Fruit fly (Drosophila melanogaster) whole organism, embryonic: ENCODE measurements around the gene CG17826.

Experiments used
- Adf1 ChIP-seq: fragments of 200-800 bp; sonication (Bioruptor generic); IDR thresholded peaks from 2 replicates; pipeline ENCODE4 v1.3.6; 2022; ENCODE audit warnings: missing biosample characterization, missing genetic modification characterization
- BEAF-32 ChIP-seq: fragments of 200-800 bp; sonication (Bioruptor generic); optimal IDR thresholded peaks from 3 replicates; lab custom pipeline; 2017; ENCODE audit warnings: missing biosample characterization, missing genetic modification characterization, mild to moderate bottlenecking, moderate library complexity, missing genetic modification reagents
- CG10462 ChIP-seq: fragments of 200-800 bp; sonication (Bioruptor generic); optimal IDR thresholded peaks from 2 replicates; lab custom pipeline; 2016; ENCODE audit warnings: missing biosample characterization, missing genetic modification characterization
- CG10654 ChIP-seq: fragments of 200-800 bp; sonication (Bioruptor generic); optimal IDR thresholded peaks from 2 replicates; lab custom pipeline; 2016; ENCODE audit warnings: missing biosample characterization, missing genetic modification characterization
- CG12391 ChIP-seq: fragments of 200-800 bp; sonication (Bioruptor generic); optimal IDR thresholded peaks from 3 replicates; lab custom pipeline; 2018; ENCODE audit warnings: missing biosample characterization, mild to moderate bottlenecking, missing genetic modification characterization, moderate library complexity
- CG12744 ChIP-seq: fragments of 200-800 bp; sonication (Bioruptor generic); optimal IDR thresholded peaks from 2 replicates; lab custom pipeline; 2016; ENCODE audit warnings: missing biosample characterization, missing genetic modification characterization
- CG14441 ChIP-seq: fragments of 200-800 bp; sonication (Bioruptor generic); IDR thresholded peaks from 2 replicates; pipeline ENCODE4 v1.3.6; 2022; ENCODE audit warnings: missing biosample characterization, missing genetic modification characterization
- CG15011 ChIP-seq: fragments of 200-800 bp; sonication (Bioruptor generic); optimal IDR thresholded peaks from 3 replicates; lab custom pipeline; 2018; ENCODE audit warnings: missing biosample characterization, mild to moderate bottlenecking, missing genetic modification characterization
- CG15696 ChIP-seq: fragments of 200-800 bp; sonication (Bioruptor generic); optimal IDR thresholded peaks from 2 replicates; lab custom pipeline; 2019; ENCODE audit warnings: missing biosample characterization, mild to moderate bottlenecking, missing genetic modification characterization, moderate library complexity
- CG16863 ChIP-seq: fragments of 200-800 bp; sonication (Bioruptor generic); optimal IDR thresholded peaks from 3 replicates; lab custom pipeline; 2016; ENCODE audit warnings: missing biosample characterization, missing genetic modification characterization
- CG18476 ChIP-seq: fragments of 200-800 bp; sonication (Bioruptor generic); optimal IDR thresholded peaks from 2 replicates; lab custom pipeline; 2016; ENCODE audit warnings: missing biosample characterization, mild to moderate bottlenecking, missing genetic modification characterization
- CG18764 ChIP-seq: fragments of 200-800 bp; sonication (Bioruptor generic); optimal IDR thresholded peaks from 3 replicates; lab custom pipeline; 2016; ENCODE audit warnings: missing biosample characterization, missing genetic modification characterization
- CG2202 ChIP-seq: fragments of 200-800 bp; sonication (Bioruptor generic); optimal IDR thresholded peaks from 2 replicates; lab custom pipeline; 2018; ENCODE audit warnings: missing biosample characterization, mild to moderate bottlenecking, missing genetic modification characterization
- CG31365 ChIP-seq: fragments of 200-800 bp; sonication (Bioruptor generic); optimal IDR thresholded peaks from 2 replicates; lab custom pipeline; 2018; ENCODE audit warnings: missing biosample characterization, mild to moderate bottlenecking, missing genetic modification characterization
- CG3995 ChIP-seq: fragments of 200-800 bp; sonication (Bioruptor generic); optimal IDR thresholded peaks from 3 replicates; lab custom pipeline; 2016; ENCODE audit warnings: missing biosample characterization, missing genetic modification characterization
- CG4328 ChIP-seq: fragments of 200-800 bp; sonication (Bioruptor generic); optimal IDR thresholded peaks from 3 replicates; lab custom pipeline; 2017; ENCODE audit warnings: missing biosample characterization, missing genetic modification reagents, missing genetic modification characterization
- CG6272 ChIP-seq: fragments of 200-800 bp; sonication (Bioruptor generic); IDR thresholded peaks from 2 replicates; pipeline ENCODE4 v1.3.6; 2022; ENCODE audit warnings: missing biosample characterization, missing genetic modification characterization
- CG7556 ChIP-seq: fragments of 200-800 bp; sonication (Bioruptor generic); optimal IDR thresholded peaks from 2 replicates; lab custom pipeline; 2017; ENCODE audit warnings: missing biosample characterization, mild to moderate bottlenecking, missing genetic modification characterization
- CTCF ChIP-seq: fragments of 200-800 bp; sonication (Bioruptor generic); optimal IDR thresholded peaks from 2 replicates; lab custom pipeline; 2017; ENCODE audit warnings: missing biosample characterization, mild to moderate bottlenecking, missing genetic modification characterization, moderate library complexity
- Eip74EF ChIP-seq, 2 experiments: fragments of 200-800 bp in 1 of 2; fragments of >200 bp in 1 of 2; sonication (Bioruptor generic) in 1 of 2; optimal IDR thresholded peaks; 2 replicates each; lab custom pipeline; 2017 to 2019; ENCODE audit warnings: missing biosample characterization in 2 of 2, missing genetic modification characterization in 2 of 2, mild to moderate bottlenecking in 1 of 2, moderate library complexity in 1 of 2
- Ets65A ChIP-seq: fragments of 200-800 bp; sonication (Bioruptor generic); peaks from one replicate; lab custom pipeline; 2016; ENCODE audit warnings: missing biosample characterization, missing genetic modification characterization
- H15 ChIP-seq: fragments of 200-800 bp; sonication (Bioruptor generic); IDR thresholded peaks from 3 replicates; pipeline ENCODE4 v1.3.6; 2022; ENCODE audit warnings: missing biosample characterization, missing genetic modification characterization
- HLH4C ChIP-seq: fragments of 200-800 bp; sonication (Bioruptor generic); IDR thresholded peaks from 3 replicates; pipeline ENCODE4 v1.3.6; 2022; ENCODE audit warnings: missing biosample characterization, missing genetic modification characterization; ENCODE audit not compliant: partially characterized antibody
- Mad ChIP-seq: fragments of 200-800 bp; sonication (Bioruptor generic); optimal IDR thresholded peaks from 2 replicates; lab custom pipeline; 2016; ENCODE audit warnings: missing biosample characterization, missing genetic modification characterization
- Med ChIP-seq: fragments of 200-800 bp; sonication (Bioruptor generic); peaks from one replicate; lab custom pipeline; 2016; ENCODE audit warnings: missing biosample characterization, missing genetic modification characterization, mild to moderate bottlenecking, inconsistent platforms, moderate library complexity
- Myb ChIP-seq: fragments of 200-800 bp; sonication (Bioruptor generic); optimal IDR thresholded peaks from 2 replicates; lab custom pipeline; 2016; ENCODE audit warnings: missing biosample characterization, missing genetic modification characterization
- Oaz ChIP-seq: fragments of 200-800 bp; sonication (Bioruptor generic); IDR thresholded peaks from 2 replicates; pipeline ENCODE4 v1.3.6; 2022; ENCODE audit warnings: missing biosample characterization, missing genetic modification characterization
- Sry-δ ChIP-seq: fragments of 200-800 bp; sonication (Bioruptor generic); optimal IDR thresholded peaks from 2 replicates; lab custom pipeline; 2016; ENCODE audit warnings: missing biosample characterization, missing genetic modification characterization
- Stat92E ChIP-seq, 3 experiments: fragments of >200 bp in 2 of 3; fragments of 200-800 bp in 1 of 3; sonication (Bioruptor generic) in 1 of 3; optimal IDR thresholded peaks; 2 replicates each; lab custom pipeline; 2017 to 2019; ENCODE audit warnings: missing biosample characterization in 3 of 3, missing genetic modification characterization in 3 of 3, mild to moderate bottlenecking in 1 of 3, moderate library complexity in 1 of 3
- Usf ChIP-seq: fragments of 200-800 bp; sonication (Bioruptor generic); optimal IDR thresholded peaks from 2 replicates; lab custom pipeline; 2017; ENCODE audit warnings: missing genotype, missing biosample characterization, missing genetic modification characterization
- ato ChIP-seq: fragments of 200-800 bp; sonication (Bioruptor generic); IDR thresholded peaks from 2 replicates; pipeline ENCODE4 v1.3.6; 2022; ENCODE audit warnings: missing biosample characterization, missing genetic modification characterization; ENCODE audit not compliant: partially characterized antibody
- bbx ChIP-seq: fragments of 200-800 bp; sonication (Bioruptor generic); IDR thresholded peaks from 2 replicates; pipeline ENCODE4 v1.3.6; 2022; ENCODE audit warnings: missing biosample characterization, missing genetic modification characterization; ENCODE audit not compliant: partially characterized antibody
- chn ChIP-seq: fragments of 200-800 bp; sonication (Bioruptor generic); optimal IDR thresholded peaks from 2 replicates; lab custom pipeline; 2016; ENCODE audit warnings: missing biosample characterization, missing genetic modification characterization
- ci ChIP-seq: fragments of 200-800 bp; sonication (Bioruptor generic); IDR thresholded peaks from 3 replicates; pipeline ENCODE4 v1.3.6; 2022; ENCODE audit warnings: missing biosample characterization, missing genetic modification characterization
- fd3F ChIP-seq: fragments of 200-800 bp; sonication (Bioruptor generic); optimal IDR thresholded peaks from 2 replicates; lab custom pipeline; 2018; ENCODE audit warnings: missing biosample characterization, mild to moderate bottlenecking, missing genetic modification characterization, moderate library complexity
- hkb ChIP-seq, 2 experiments: fragments of 200-800 bp in 1 of 2; fragments of >200 bp in 1 of 2; sonication (Bioruptor generic) in 1 of 2; IDR thresholded peaks in 1 of 2; optimal IDR thresholded peaks in 1 of 2; 2 replicates each; pipeline versions ENCODE4 v1.3.6 to Lab custom; 2017 to 2022; ENCODE audit warnings: missing biosample characterization in 1 of 2, missing genetic modification characterization in 1 of 2
- kay ChIP-seq: fragments of 200-800 bp; sonication (Bioruptor generic); optimal IDR thresholded peaks from 2 replicates; lab custom pipeline; 2016; ENCODE audit warnings: missing biosample characterization, missing genetic modification characterization
- klu ChIP-seq: fragments of 200-800 bp; sonication (Bioruptor generic); IDR thresholded peaks from 2 replicates; pipeline ENCODE4 v1.3.6; 2022; ENCODE audit warnings: missing biosample characterization, missing genetic modification characterization
- kni ChIP-seq: fragments of 200-800 bp; sonication (Bioruptor generic); optimal IDR thresholded peaks from 3 replicates; lab custom pipeline; 2017; ENCODE audit warnings: mild to moderate bottlenecking, missing biosample characterization, missing genetic modification reagents, missing genetic modification characterization
- pan ChIP-seq, 4 experiments: fragments of >200 bp in 3 of 4; fragments of 200-800 bp in 1 of 4; sonication (Bioruptor generic) in 1 of 4; optimal IDR thresholded peaks in 3 of 4; IDR thresholded peaks in 1 of 4; 2 replicates each; pipeline versions ENCODE4 v1.3.6 to Lab custom; 2017 to 2022; ENCODE audit warnings: missing biosample characterization in 2 of 4, missing genetic modification characterization in 2 of 4, mixed read lengths in 1 of 4
- pum ChIP-seq: fragments of 200-800 bp; sonication (Bioruptor generic); optimal IDR thresholded peaks from 2 replicates; lab custom pipeline; 2016; ENCODE audit warnings: missing biosample characterization, missing genetic modification characterization
- row ChIP-seq: fragments of 200-800 bp; sonication (Bioruptor generic); IDR thresholded peaks from 3 replicates; pipeline ENCODE4 v1.3.6; 2022; ENCODE audit warnings: missing biosample characterization, missing genetic modification characterization
- seq ChIP-seq: fragments of 200-800 bp; sonication (Bioruptor generic); IDR thresholded peaks from 2 replicates; pipeline ENCODE4 v1.3.6; 2022; ENCODE audit warnings: missing biosample characterization, missing genetic modification characterization
- slbo ChIP-seq: fragments of 200-800 bp; sonication (Bioruptor generic); IDR thresholded peaks from 2 replicates; pipeline ENCODE4 v1.3.6; 2022; ENCODE audit warnings: missing biosample characterization, missing genetic modification characterization
- tx ChIP-seq: fragments of 200-800 bp; sonication (Bioruptor generic); optimal IDR thresholded peaks from 2 replicates; lab custom pipeline; 2016; ENCODE audit warnings: missing biosample characterization, missing genetic modification characterization

CG17826 gene

dm6 chr3L:11975811-11976210 lies 26.2 kb downstream of the CG17826 start, which contains the start of gene CG43896:
Gene CG43896, plus strand, starts transcription at chr3L:11976111.
- TF ChIP-seq CG12744 (GFP tag; lab: Kevin White, UChicago), result no peak

dm6 chr3L:11984606-11985005 lies 35.0 kb downstream of the CG17826 start, which contains the start of gene CG6938:
Gene CG6938, plus strand, starts transcription at chr3L:11984906.
- TF ChIP-seq Oaz (GFP tag; lab: Robert Waterston, UW), result no peak
- TF ChIP-seq Ets65A, result peak; percentile 83

DNA sequence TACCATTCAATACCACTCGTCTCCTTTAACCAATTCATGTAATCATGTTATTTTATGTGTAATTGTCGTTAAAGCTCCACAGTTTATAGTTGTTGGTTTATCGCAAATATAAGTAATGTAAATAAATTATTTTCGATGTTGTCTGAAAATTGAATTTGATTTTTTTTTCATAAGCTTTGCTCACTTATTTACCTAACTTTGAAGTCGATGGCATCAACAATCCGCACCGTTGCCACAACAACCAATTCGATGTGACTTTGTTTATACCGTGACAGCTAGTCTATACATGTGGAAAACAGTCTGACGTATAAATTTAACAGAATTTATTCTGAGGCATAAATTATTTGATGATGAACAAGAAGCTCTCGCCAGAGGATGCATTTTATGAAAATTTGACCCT lies 40.8 kb downstream of the CG17826 start, which contains the start of gene CG6931:
CG6931 (plus strand) TSS at position 301 of the 400 bp plus-strand sequence.
- TF ChIP-seq CG14441, result no peak
- TF ChIP-seq CG2202 (tag; lab: Kevin White, UChicago), result no peak
- TF ChIP-seq Eip74EF (GFP tag; optimal IDR thresholded peaks at IDR 0.05; lab: Kevin White, UChicago), result no peak
- no peak for TF ChIP-seq Stat92E (GFP tag; optimal IDR thresholded peaks at IDR 0.05; lab: Kevin White, UChicago)
- no peak for TF ChIP-seq CG6272 (GFP tag; lab: Robert Waterston, UW)
- TF ChIP-seq CG31365 (tag; lab: Kevin White, UChicago), result no peak
- TF ChIP-seq tx (GFP tag; lab: Kevin White, UChicago), result no peak
- no peak for TF ChIP-seq Adf1 (GFP tag; lab: Robert Waterston, UW)
- no peak for TF ChIP-seq fd3F (GFP tag; lab: Kevin White, UChicago)
- no peak for TF ChIP-seq CG7556 (GFP tag; lab: Kevin White, UChicago)
- TF ChIP-seq Usf (GFP tag; lab: Kevin White, UChicago), result no peak
- no peak for TF ChIP-seq Mad (GFP tag; lab: Kevin White, UChicago)
- no peak for TF ChIP-seq kay (GFP tag; lab: Kevin White, UChicago)
- TF ChIP-seq CG10654 (GFP tag; lab: Kevin White, UChicago), result no peak
- TF ChIP-seq HLH4C, result no peak
- TF ChIP-seq kni (GFP tag; lab: Kevin White, UChicago), result no peak
- TF ChIP-seq, all 482 proteins: peak for 0

DNA sequence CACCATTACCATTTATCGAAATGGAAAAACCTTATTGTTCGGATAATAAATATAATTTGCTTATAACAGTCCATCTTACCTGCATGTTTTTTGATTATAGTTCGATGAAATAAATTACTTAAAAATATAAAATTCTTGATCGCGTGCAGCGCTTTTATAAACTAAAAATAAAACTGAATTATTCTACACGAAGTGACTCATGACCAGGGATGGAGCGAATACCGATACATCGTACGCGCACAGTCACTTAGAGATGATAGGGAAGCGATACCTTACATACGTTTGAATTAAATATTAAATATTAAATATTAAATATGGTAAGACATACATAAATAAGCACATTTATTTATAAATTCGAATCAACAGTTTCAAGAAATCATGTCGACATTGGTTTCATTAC lies 43.3 kb downstream of the CG17826 start, which contains the start of gene viaf:
viaf (minus strand) TSS at position 220 of the 400 bp plus-strand sequence.
- no peak for TF ChIP-seq CG16863 (GFP tag; lab: Kevin White, UChicago)
- TF ChIP-seq bbx (GFP tag; lab: Robert Waterston, UW), result peak; percentile 96
- TF ChIP-seq CTCF, result peak; percentile 49
- peak; percentile 1 for TF ChIP-seq chn
- TF ChIP-seq CG12391, result peak; percentile 79
- TF ChIP-seq CG18764 (GFP tag; lab: Kevin White, UChicago), result peak; percentile 67
- peak; percentile 95 for TF ChIP-seq CG3995 (GFP tag; lab: Kevin White, UChicago)
- TF ChIP-seq row (GFP tag; lab: Robert Waterston, UW), result peak; percentile 86
- TF ChIP-seq pan (optimal IDR thresholded peaks at IDR 0.05; lab: Kevin White, UChicago), result no peak
- TF ChIP-seq pan (GFP tag; optimal IDR thresholded peaks at IDR 0.05 in 1 of 2, IDR thresholded peaks at IDR 0.05 in 1 of 2), result peak in 1 of 2 experiments; percentile 42
- TF ChIP-seq kay (GFP tag; lab: Kevin White, UChicago), result peak; percentile 99
- TF ChIP-seq seq (GFP tag; lab: Robert Waterston, UW), result no peak
- TF ChIP-seq CG4328 (GFP tag; lab: Kevin White, UChicago), result peak; percentile 19
- TF ChIP-seq H15 (GFP tag; lab: Robert Waterston, UW), result peak; percentile 39; the same call in 1 of the 3 replicates
- TF ChIP-seq slbo, result peak; percentile 82
- peak; percentile 17 for TF ChIP-seq Myb
- peak; percentile 83 for TF ChIP-seq Sry-δ
- TF ChIP-seq pum, result no peak
- TF ChIP-seq CG15696 (tag; lab: Kevin White, UChicago), result peak; percentile 45
- TF ChIP-seq BEAF-32 (GFP tag; lab: Kevin White, UChicago), result peak; percentile 88
- TF ChIP-seq CG15011 (GFP tag; lab: Kevin White, UChicago), result no peak
- no peak for TF ChIP-seq hkb (optimal IDR thresholded peaks at IDR 0.05; lab: Kevin White, UChicago)
- peak; percentile 66 for TF ChIP-seq hkb (GFP tag; IDR thresholded peaks at IDR 0.05; lab: Robert Waterston, UW)
- no peak for TF ChIP-seq klu
- peak; percentile 86 for TF ChIP-seq ato (GFP tag; lab: Robert Waterston, UW)
- peak; percentile 23 for TF ChIP-seq CG10462 (GFP tag; lab: Kevin White, UChicago)
- TF ChIP-seq Med, result peak; percentile 83
- TF ChIP-seq ci (GFP tag; lab: Robert Waterston, UW), result peak; percentile 76
- no peak for TF ChIP-seq CG18476 (GFP tag; lab: Kevin White, UChicago)
